Worm (Caenorhabditis elegans): ENCODE measurements around the gene sre-44.
"Not testable (repeated sequence)": the region's sequence is repeated elsewhere in the genome, so short reads cannot be mapped to it uniquely, and the experiment has no call there.

DNA sequence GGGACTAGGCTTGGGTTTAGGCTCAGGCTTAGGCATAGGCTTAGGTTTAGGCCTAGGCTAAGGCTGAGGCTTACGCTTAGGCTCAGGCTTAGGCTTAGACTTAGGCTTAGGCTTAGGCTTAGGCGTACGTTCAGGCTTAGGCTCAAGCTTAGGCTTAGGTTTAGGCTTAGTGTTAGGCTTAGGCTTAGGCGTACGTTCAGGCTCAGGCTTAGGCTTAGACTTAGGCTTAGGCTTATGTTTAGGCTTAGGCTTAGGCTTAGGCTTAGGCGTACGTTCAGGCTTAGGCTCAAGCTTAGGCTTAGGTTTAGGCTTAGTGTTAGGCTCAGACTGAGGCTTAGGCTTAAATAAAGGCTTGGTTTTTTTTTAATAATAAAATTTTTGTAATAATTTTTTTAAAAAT, 43.8 kb upstream of the sre-44 start:
- not testable (repeated sequence) for TF ChIP-seq C08G9.2, tbx-2, lim-6, lin-11, K02D7.2, hlh-15 (tag; optimal IDR thresholded peaks at IDR 0.05)
